Fruit fly (Drosophila melanogaster) whole organism, embryonic: Measurements from ENCODE around the gene CG1965.

Source experiments
- ATbp ChIP-seq: fragments of 200-800 bp; sonication (Bioruptor generic); optimal IDR thresholded peaks from 2 replicates; lab custom pipeline; 2017; ENCODE audit warnings: missing biosample characterization, mild to moderate bottlenecking, missing genetic modification characterization, missing genetic modification reagents
- Abd-B ChIP-seq: fragments of 200-800 bp; sonication (Bioruptor generic); optimal IDR thresholded peaks from 2 replicates; lab custom pipeline; 2018; ENCODE audit warnings: missing biosample characterization, mild to moderate bottlenecking, missing genetic modification characterization, moderate library complexity
- Aef1 ChIP-seq: fragments of 200-800 bp; sonication (Bioruptor generic); IDR thresholded peaks from 3 replicates; pipeline ENCODE4 v1.3.6; 2022; ENCODE audit warnings: missing biosample characterization, missing genetic modification characterization
- Antp ChIP-seq: fragments of 200-800 bp; sonication (Bioruptor generic); optimal IDR thresholded peaks from 3 replicates; lab custom pipeline; 2016; ENCODE audit warnings: missing biosample characterization, missing genetic modification characterization
- CG11560 ChIP-seq: fragments of 200-800 bp; sonication (Bioruptor generic); IDR thresholded peaks from 3 replicates; pipeline ENCODE4 v1.3.6; 2022; ENCODE audit warnings: missing biosample characterization, missing genetic modification characterization
- CG12155 ChIP-seq: fragments of 200-800 bp; sonication (Bioruptor generic); optimal IDR thresholded peaks from 3 replicates; lab custom pipeline; 2016; ENCODE audit warnings: missing biosample characterization, missing genetic modification characterization
- CG12391 ChIP-seq: fragments of 200-800 bp; sonication (Bioruptor generic); optimal IDR thresholded peaks from 3 replicates; lab custom pipeline; 2018; ENCODE audit warnings: missing biosample characterization, mild to moderate bottlenecking, missing genetic modification characterization, moderate library complexity
- CG12659 ChIP-seq: fragments of 200-800 bp; sonication (Bioruptor generic); optimal IDR thresholded peaks from 3 replicates; lab custom pipeline; 2017; ENCODE audit warnings: mild to moderate bottlenecking, missing biosample characterization, missing genetic modification reagents, missing genetic modification characterization
- CG14860 ChIP-seq: fragments of 200-800 bp; sonication (Bioruptor generic); IDR thresholded peaks from 3 replicates; pipeline ENCODE4 v1.3.6; 2022; ENCODE audit warnings: missing biosample characterization, missing genetic modification characterization; ENCODE audit not compliant: partially characterized antibody
- CG14965 ChIP-seq: fragments of 200-800 bp; sonication (Bioruptor generic); optimal IDR thresholded peaks from 2 replicates; lab custom pipeline; 2016; ENCODE audit warnings: missing biosample characterization, missing genetic modification characterization, borderline replicate concordance
- CG16863 ChIP-seq: fragments of 200-800 bp; sonication (Bioruptor generic); optimal IDR thresholded peaks from 3 replicates; lab custom pipeline; 2016; ENCODE audit warnings: missing biosample characterization, missing genetic modification characterization
- CG18011 ChIP-seq: fragments of 200-800 bp; sonication (Bioruptor generic); optimal IDR thresholded peaks from 2 replicates; lab custom pipeline; 2017; ENCODE audit warnings: missing biosample characterization, missing genetic modification characterization, mild to moderate bottlenecking, moderate library complexity, missing genotype
- CG18619 ChIP-seq: fragments of 200-800 bp; sonication (Bioruptor generic); optimal IDR thresholded peaks from 3 replicates; lab custom pipeline; 2017; ENCODE audit warnings: missing biosample characterization, mild to moderate bottlenecking, missing genetic modification characterization
- CG2129 ChIP-seq: fragments of 200-800 bp; sonication (Bioruptor generic); IDR thresholded peaks from 2 replicates; pipeline ENCODE4 v1.3.6; 2022; ENCODE audit warnings: missing biosample characterization, missing genetic modification characterization; ENCODE audit not compliant: partially characterized antibody
- CG2199 ChIP-seq: fragments of 200-800 bp; sonication (Bioruptor generic); IDR thresholded peaks from 3 replicates; pipeline ENCODE4 v1.3.6; 2022; ENCODE audit warnings: missing biosample characterization, missing genetic modification characterization
- CG2875 ChIP-seq: fragments of 200-800 bp; sonication (Bioruptor generic); optimal IDR thresholded peaks from 2 replicates; lab custom pipeline; 2017; ENCODE audit warnings: missing biosample characterization, mild to moderate bottlenecking, missing genetic modification characterization, missing genetic modification reagents
- CG30403 ChIP-seq: fragments of 200-800 bp; sonication (Bioruptor generic); optimal IDR thresholded peaks from 3 replicates; lab custom pipeline; 2016; ENCODE audit warnings: missing biosample characterization, missing genetic modification characterization
- CG34224 ChIP-seq: fragments of 200-800 bp; sonication (Bioruptor generic); IDR thresholded peaks from 3 replicates; pipeline ENCODE4 v1.3.6; 2022; ENCODE audit warnings: missing biosample characterization, missing genetic modification characterization; ENCODE audit not compliant: partially characterized antibody
- CG42726 ChIP-seq: fragments of 200-800 bp; sonication (Bioruptor generic); IDR thresholded peaks from 2 replicates; pipeline ENCODE4 v1.3.6; 2022; ENCODE audit warnings: missing biosample characterization, missing genetic modification characterization; ENCODE audit not compliant: partially characterized antibody
- CG4820 ChIP-seq: fragments of 200-800 bp; sonication (Bioruptor generic); optimal IDR thresholded peaks from 3 replicates; lab custom pipeline; 2016; ENCODE audit warnings: missing biosample characterization, missing genetic modification characterization
- CG5953 ChIP-seq: fragments of 200-800 bp; sonication (Bioruptor generic); IDR thresholded peaks from 2 replicates; pipeline ENCODE4 v1.3.6; 2022; ENCODE audit warnings: missing biosample characterization, missing genetic modification characterization
- CG6175 ChIP-seq: fragments of 200-800 bp; sonication (Bioruptor generic); IDR thresholded peaks from 3 replicates; pipeline ENCODE4 v1.3.6; 2022; ENCODE audit warnings: missing biosample characterization, missing genetic modification characterization
- CG6654 ChIP-seq: fragments of 200-800 bp; sonication (Bioruptor generic); optimal IDR thresholded peaks from 2 replicates; lab custom pipeline; 2017; ENCODE audit warnings: missing biosample characterization, mild to moderate bottlenecking, missing genetic modification characterization
- CG7963 ChIP-seq: fragments of 200-800 bp; sonication (Bioruptor generic); IDR thresholded peaks from 3 replicates; pipeline ENCODE4 v1.3.6; 2022; ENCODE audit warnings: missing biosample characterization, missing genetic modification characterization; ENCODE audit not compliant: partially characterized antibody
- NC2β ChIP-seq: fragments of 200-800 bp; sonication (Bioruptor generic); optimal IDR thresholded peaks from 2 replicates; lab custom pipeline; 2016; ENCODE audit warnings: missing biosample characterization, missing genetic modification characterization
- Oli ChIP-seq: fragments of 200-800 bp; sonication (Bioruptor generic); optimal IDR thresholded peaks from 2 replicates; lab custom pipeline; 2018; ENCODE audit warnings: missing biosample characterization, mild to moderate bottlenecking, missing genetic modification characterization, moderate library complexity
- Spps ChIP-seq: fragments of 200-800 bp; sonication (Bioruptor generic); optimal IDR thresholded peaks from 2 replicates; lab custom pipeline; 2018; ENCODE audit warnings: missing biosample characterization, mild to moderate bottlenecking, missing genetic modification characterization
- crp ChIP-seq, 2 experiments: fragments of 200-800 bp; sonication (Bioruptor generic); optimal IDR thresholded peaks; 2 replicates in 1 of 2; 3 replicates in 1 of 2; lab custom pipeline; 2017; ENCODE audit warnings: missing biosample characterization in 2 of 2, missing genetic modification characterization in 2 of 2, mild to moderate bottlenecking in 1 of 2, moderate library complexity in 1 of 2
- dati ChIP-seq: fragments of 200-800 bp; sonication (Bioruptor generic); IDR thresholded peaks from 2 replicates; pipeline ENCODE4 v1.3.6; 2022; ENCODE audit warnings: missing biosample characterization, missing genetic modification characterization
- fd64A ChIP-seq: fragments of 200-800 bp; sonication (Bioruptor generic); optimal IDR thresholded peaks from 3 replicates; lab custom pipeline; 2018; ENCODE audit warnings: missing biosample characterization, mild to moderate bottlenecking, missing genetic modification characterization
- gce ChIP-seq: fragments of 200-800 bp; sonication (Bioruptor generic); IDR thresholded peaks from 3 replicates; pipeline ENCODE4 v1.3.6; 2022; ENCODE audit warnings: missing biosample characterization, missing genetic modification characterization
- gem ChIP-seq: fragments of 200-800 bp; sonication (Bioruptor generic); optimal IDR thresholded peaks from 2 replicates; lab custom pipeline; 2019; ENCODE audit warnings: missing biosample characterization, mild to moderate bottlenecking, missing genetic modification characterization, moderate library complexity
- gsb-n ChIP-seq: fragments of 200-800 bp; sonication (Bioruptor generic); optimal IDR thresholded peaks from 3 replicates; lab custom pipeline; 2018; ENCODE audit warnings: missing biosample characterization, mild to moderate bottlenecking, missing genetic modification characterization
- hb ChIP-seq: fragments of 200-800 bp; sonication (Bioruptor generic); IDR thresholded peaks from 3 replicates; pipeline ENCODE4 v1.3.6; 2022; ENCODE audit warnings: missing biosample characterization, missing genetic modification characterization; ENCODE audit not compliant: partially characterized antibody
- hkb ChIP-seq, 2 experiments: fragments of 200-800 bp in 1 of 2; fragments of >200 bp in 1 of 2; sonication (Bioruptor generic) in 1 of 2; IDR thresholded peaks in 1 of 2; optimal IDR thresholded peaks in 1 of 2; 2 replicates each; pipeline versions ENCODE4 v1.3.6 to Lab custom; 2017 to 2022; ENCODE audit warnings: missing biosample characterization in 1 of 2, missing genetic modification characterization in 1 of 2
- insv ChIP-seq, 2 experiments: fragments of 200-800 bp; sonication (Bioruptor generic); optimal IDR thresholded peaks; 3 replicates each; lab custom pipeline; 2016 to 2018; ENCODE audit warnings: missing biosample characterization in 2 of 2, missing genetic modification characterization in 2 of 2
- luna ChIP-seq: fragments of 200-800 bp; sonication (Bioruptor generic); optimal IDR thresholded peaks from 2 replicates; lab custom pipeline; 2016; ENCODE audit warnings: missing biosample characterization, missing genetic modification characterization
- nau ChIP-seq: fragments of 200-800 bp; sonication (Bioruptor generic); optimal IDR thresholded peaks from 3 replicates; lab custom pipeline; 2017; ENCODE audit warnings: missing biosample characterization, mild to moderate bottlenecking, missing genetic modification characterization, missing genetic modification reagents
- pnt ChIP-seq: fragments of 200-800 bp; sonication (Bioruptor generic); optimal IDR thresholded peaks from 3 replicates; lab custom pipeline; 2016; ENCODE audit warnings: missing biosample characterization, missing genetic modification characterization
- sens ChIP-seq: fragments of 200-800 bp; sonication (Bioruptor generic); peaks from one replicate; lab custom pipeline; 2016; ENCODE audit warnings: missing biosample characterization, missing genetic modification characterization
- sisA ChIP-seq: fragments of 200-800 bp; sonication (Bioruptor generic); IDR thresholded peaks from 2 replicates; pipeline ENCODE4 v1.3.6; 2022; ENCODE audit warnings: missing biosample characterization, missing genetic modification characterization
- sr ChIP-seq: fragments of 200-800 bp; sonication (Bioruptor generic); IDR thresholded peaks from 3 replicates; pipeline ENCODE4 v1.3.6; 2022; ENCODE audit warnings: missing biosample characterization, missing genetic modification characterization
- stwl ChIP-seq: fragments of 200-800 bp; sonication (Bioruptor generic); optimal IDR thresholded peaks from 3 replicates; lab custom pipeline; 2018; ENCODE audit warnings: missing biosample characterization, mild to moderate bottlenecking, missing genetic modification characterization, moderate library complexity
- tgo ChIP-seq: fragments of 200-800 bp; sonication (Bioruptor generic); IDR thresholded peaks from 3 replicates; pipeline ENCODE4 v1.3.6; 2022; ENCODE audit warnings: missing biosample characterization, missing genetic modification characterization
- ttk ChIP-seq: fragments of 200-800 bp; sonication (Bioruptor generic); IDR thresholded peaks from 2 replicates; pipeline ENCODE4 v2.1.2; 2022; ENCODE audit warnings: missing biosample characterization, missing genetic modification characterization
- unpg ChIP-seq: fragments of 200-800 bp; sonication (Bioruptor generic); optimal IDR thresholded peaks from 3 replicates; lab custom pipeline; 2018; ENCODE audit warnings: missing biosample characterization, mild to moderate bottlenecking, missing genetic modification characterization, moderate library complexity
- vvl ChIP-seq: fragments of 200-800 bp; sonication (Bioruptor generic); IDR thresholded peaks from 2 replicates; pipeline ENCODE4 v1.3.6; 2022; ENCODE audit warnings: missing biosample characterization, missing genetic modification characterization
- wor ChIP-seq: fragments of 200-800 bp; sonication (Bioruptor generic); IDR thresholded peaks from 2 replicates; pipeline ENCODE4 v1.3.6; 2022; ENCODE audit warnings: missing biosample characterization, missing genetic modification characterization
- z ChIP-seq: fragments of 200-800 bp; sonication (Bioruptor generic); IDR thresholded peaks from 3 replicates; pipeline ENCODE4 v1.3.6; 2022; ENCODE audit warnings: missing biosample characterization, missing genetic modification characterization

The CG1965 gene

DNA sequence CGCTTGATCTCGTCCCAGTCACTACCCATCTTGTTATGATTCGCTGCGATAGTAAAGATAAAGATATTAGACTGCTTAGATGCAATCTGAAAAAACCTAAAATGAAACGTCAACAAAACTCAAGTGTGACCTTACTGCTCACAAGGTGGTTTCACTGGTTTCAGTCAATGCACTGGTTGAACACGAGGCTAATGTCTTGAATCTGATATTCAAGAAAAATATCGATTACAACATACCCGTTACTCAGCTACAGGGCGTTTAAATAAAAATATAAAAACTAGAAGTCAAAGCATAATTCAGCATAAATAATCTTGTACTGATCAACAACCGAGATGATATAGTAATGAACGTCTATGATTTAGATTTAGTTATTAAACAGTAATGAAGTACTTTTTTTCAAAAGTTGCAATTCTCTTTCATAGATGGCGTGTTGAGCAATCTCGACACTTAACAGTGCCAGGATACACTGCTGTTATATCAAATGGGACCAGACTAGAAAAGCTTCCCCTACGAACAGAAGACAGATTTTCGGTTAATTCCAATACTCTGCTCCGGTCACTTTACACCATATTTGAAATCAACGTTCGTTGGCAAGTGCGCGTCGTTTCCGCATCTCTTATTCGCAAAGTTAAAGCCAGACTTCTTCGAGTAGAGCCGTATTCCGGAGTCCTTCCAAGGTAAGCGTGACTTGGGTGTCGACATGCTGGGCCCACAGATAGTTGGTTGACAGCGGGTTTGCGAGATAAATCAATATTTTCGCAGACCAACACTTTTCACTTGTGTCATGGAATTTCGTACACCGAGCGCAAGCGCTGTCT is 7.3 kb downstream of the CG1965 start, which contains the start of the genes Ufl1 and CG1943 (continued):
- TF ChIP-seq tgo (GFP tag; lab: Robert Waterston, UW) (no peak), pnt (GFP tag; lab: Kevin White, UChicago) (no peak), Spps (tag; lab: Kevin White, UChicago) (peak; percentile 13), CG12155 (GFP tag; lab: Kevin White, UChicago) (no peak), Abd-B (GFP tag; lab: Kevin White, UChicago) (no peak), hkb (optimal IDR thresholded peaks at IDR 0.05; lab: Kevin White, UChicago) (peak; percentile 49), hkb (GFP tag; IDR thresholded peaks at IDR 0.05; lab: Robert Waterston, UW) (no peak), CG16863 (GFP tag; lab: Kevin White, UChicago) (no peak), CG11560 (tag; lab: Robert Waterston, UW) (no peak), unpg (GFP tag; lab: Kevin White, UChicago) (no peak), gem (tag; lab: Kevin White, UChicago) (peak; percentile 22), nau (GFP tag; lab: Kevin White, UChicago) (peak; percentile 74), dati (no peak), hb (GFP tag; lab: Robert Waterston, UW) (no peak), CG2129 (no peak), CG18619 (GFP tag; lab: Kevin White, UChicago) (no peak), sr (GFP tag; lab: Robert Waterston, UW) (no peak), z (no peak), vvl (GFP tag; lab: Robert Waterston, UW) (no peak), CG14965 (GFP tag; lab: Kevin White, UChicago) (no peak), stwl (tag; lab: Kevin White, UChicago) (peak; percentile 55), NC2β (GFP tag; lab: Kevin White, UChicago) (no peak), CG18011 (GFP tag; lab: Kevin White, UChicago) (no peak), CG6175 (GFP tag; lab: Robert Waterston, UW) (no peak), CG12391 (peak; percentile 25), luna (GFP tag; lab: Kevin White, UChicago) (no peak), insv (GFP tag; optimal IDR thresholded peaks at IDR 0.05; lab: Kevin White, UChicago) (peak in 1 of 2 experiments; percentile 31), Oli (tag; lab: Kevin White, UChicago) (no peak), CG42726 (GFP tag; lab: Robert Waterston, UW) (no peak), CG6654 (no peak), ATbp (GFP tag; lab: Kevin White, UChicago) (peak; percentile 2), sens (GFP tag; lab: Kevin White, UChicago) (peak; percentile 91), gce (GFP tag; lab: Robert Waterston, UW) (no peak), crp (GFP tag; optimal IDR thresholded peaks at IDR 0.05; lab: Kevin White, UChicago) (no peak), CG12659 (GFP tag; lab: Kevin White, UChicago) (peak; percentile 69), sisA (GFP tag; lab: Robert Waterston, UW) (no peak), CG34224 (GFP tag; lab: Robert Waterston, UW) (no peak), CG4820 (GFP tag; lab: Kevin White, UChicago) (no peak), CG2199 (GFP tag; lab: Robert Waterston, UW) (no peak), Antp (GFP tag; lab: Kevin White, UChicago) (no peak), Aef1 (no peak), wor (GFP tag; lab: Robert Waterston, UW) (no peak), gsb-n (tag; lab: Kevin White, UChicago) (no peak), CG30403 (GFP tag; lab: Kevin White, UChicago) (peak; percentile 25), CG7963 (no peak), fd64A (peak; percentile 1), CG2875 (no peak), CG5953 (GFP tag; lab: Robert Waterston, UW) (no peak), CG14860 (GFP tag; lab: Robert Waterston, UW) (no peak), ttk (no peak)
